Worm (Caenorhabditis elegans): Measurements from ENCODE around the gene ints-7.

- TF ChIP-seq ama-1 (optimal IDR thresholded peaks at IDR 0.05) (no peak), jun-1 (tag; optimal IDR thresholded peaks at IDR 0.05) (no peak), snpc-4 (tag; optimal IDR thresholded peaks at IDR 0.05) (no peak), tlp-1 (tag; optimal IDR thresholded peaks at IDR 0.05) (no peak), ces-1 (GFP tag; optimal IDR thresholded peaks at IDR 0.05) (no peak), fkh-10 (GFP tag; optimal IDR thresholded peaks at IDR 0.05) (no peak), nhr-12 (tag; optimal IDR thresholded peaks at IDR 0.05) (no peak), nhr-85 (tag) (no peak), nhr-77 (tag; optimal IDR thresholded peaks at IDR 0.05) (no peak)
These were observed 47.3 kb downstream of the ints-7 start for ce11 chrII:11629957-11630356.
